Fruit fly (Drosophila melanogaster): ENCODE data around the gene Nprl2.

Nprl2 gene

DNA sequence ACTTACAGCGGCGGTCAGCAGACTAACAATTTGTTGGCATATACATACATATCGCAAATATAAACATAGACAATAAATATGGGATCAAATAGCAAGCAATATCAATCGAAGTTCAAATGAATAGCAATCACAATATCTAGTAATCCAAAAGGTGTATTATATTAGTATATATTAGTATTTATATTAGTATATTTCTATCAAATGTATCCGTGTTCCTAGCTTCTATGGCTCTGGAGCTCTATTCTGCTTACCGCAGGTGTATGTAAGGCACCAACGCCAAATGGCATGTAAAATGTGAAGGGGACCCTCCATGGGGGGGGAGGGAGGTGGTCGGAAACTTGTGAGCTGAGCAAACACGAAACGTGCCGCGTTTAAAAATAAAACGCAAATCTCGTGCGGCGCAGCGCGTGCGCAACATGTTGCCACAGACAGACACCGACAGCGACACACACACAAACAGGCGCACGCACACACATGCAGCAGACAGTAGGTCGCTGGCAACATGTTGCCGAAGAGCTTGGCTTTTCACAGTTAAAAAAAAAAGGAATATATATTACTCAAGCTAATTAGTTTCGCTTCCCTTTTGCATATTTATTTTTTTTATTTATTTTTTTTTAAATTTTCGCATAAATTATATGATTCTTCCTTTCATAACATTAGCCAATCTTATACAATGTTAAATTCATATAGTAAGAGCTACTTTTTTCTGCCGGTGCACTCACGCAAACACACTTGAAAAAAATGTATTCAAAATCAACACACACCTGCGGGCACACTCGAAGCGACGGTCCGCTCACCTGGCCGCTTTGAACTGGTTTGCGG lies 46.5 kb upstream of the Nprl2 start:
- peak; percentile 27 for TF ChIP-seq CG14014 (GFP tag; IDR thresholded peaks at IDR 0.05)
- TF ChIP-seq CG5953 (GFP tag; IDR thresholded peaks at IDR 0.05): peak; percentile 63; the same call in 1 of the 2 replicates
- no peak for TF ChIP-seq Dip2 (GFP tag; IDR thresholded peaks at IDR 0.05)
- peak; percentile 20 for TF ChIP-seq CG9817 (tag; optimal IDR thresholded peaks at IDR 0.05)
- peak; percentile 64 for TF ChIP-seq scrt (GFP tag; optimal IDR thresholded peaks at IDR 0.05)
- no peak for TF ChIP-seq CG11398 (GFP tag; optimal IDR thresholded peaks at IDR 0.05)
- no peak for TF ChIP-seq br (optimal IDR thresholded peaks at IDR 0.05)
- no peak for TF ChIP-seq CG4854 (GFP tag; optimal IDR thresholded peaks at IDR 0.05)
- peak; percentile 51 for TF ChIP-seq ssp (GFP tag; IDR thresholded peaks at IDR 0.05)
- TF ChIP-seq CG4328 (GFP tag; optimal IDR thresholded peaks at IDR 0.05): peak; percentile 17
- no peak for TF ChIP-seq Bteb2 (GFP tag; optimal IDR thresholded peaks at IDR 0.05)
- TF ChIP-seq trh (GFP tag; optimal IDR thresholded peaks at IDR 0.05): no peak
- TF ChIP-seq unc-4 (GFP tag; IDR thresholded peaks at IDR 0.05; ENCODE audit: partially characterized antibody): no peak
- TF ChIP-seq CG6791 (GFP tag; IDR thresholded peaks at IDR 0.05; ENCODE audit: partially characterized antibody): no peak
- no peak for TF ChIP-seq Dll (GFP tag; IDR thresholded peaks at IDR 0.05; ENCODE audit: partially characterized antibody)
- TF ChIP-seq CG12391 (tag; optimal IDR thresholded peaks at IDR 0.05): peak; percentile 63
- peak; percentile 2 for TF ChIP-seq pum (GFP tag; optimal IDR thresholded peaks at IDR 0.05)
- TF ChIP-seq CG15479 (GFP tag; optimal IDR thresholded peaks at IDR 0.05): no peak
- no peak for TF ChIP-seq gro (GFP tag; optimal IDR thresholded peaks at IDR 0.05)
- peak; percentile 42; the same call in 1 of the 2 replicates for TF ChIP-seq gsb (GFP tag; IDR thresholded peaks at IDR 0.05)
- TF ChIP-seq CG42726 (GFP tag; IDR thresholded peaks at IDR 0.05; ENCODE audit: partially characterized antibody): no peak
- peak; percentile 35 for TF ChIP-seq Nf-YC (tag; optimal IDR thresholded peaks at IDR 0.05)
- peak; percentile 21 for TF ChIP-seq Deaf1 (tag; optimal IDR thresholded peaks at IDR 0.05)
- peak; percentile 68 for TF ChIP-seq HHEX (GFP tag; optimal IDR thresholded peaks at IDR 0.05)
- no peak for TF ChIP-seq inv (GFP tag; IDR thresholded peaks at IDR 0.05; ENCODE audit: partially characterized antibody)
- peak; percentile 47 for TF ChIP-seq CG11247 (GFP tag; IDR thresholded peaks at IDR 0.05)
- peak; percentile 37 for TF ChIP-seq sug (tag; optimal IDR thresholded peaks at IDR 0.05)
- no peak for TF ChIP-seq disco-r (GFP tag; optimal IDR thresholded peaks at IDR 0.05)
- no peak for TF ChIP-seq CG7987 (GFP tag; optimal IDR thresholded peaks at IDR 0.05)
- no peak for TF ChIP-seq tll (GFP tag; optimal IDR thresholded peaks at IDR 0.05)
- TF ChIP-seq Hr78 (GFP tag; optimal IDR thresholded peaks at IDR 0.05): no peak
- TF ChIP-seq peb (GFP tag; IDR thresholded peaks at IDR 0.05): peak; percentile 55
- peak; percentile 13 for TF ChIP-seq CG7786 (GFP tag; optimal IDR thresholded peaks at IDR 0.05)
- peak; percentile 69; the same call in 2 of the 3 replicates for TF ChIP-seq CG2199 (GFP tag; IDR thresholded peaks at IDR 0.05)
- TF ChIP-seq CG17328 (GFP tag; IDR thresholded peaks at IDR 0.05): peak; percentile 54
- TF ChIP-seq CG15601 (tag; optimal IDR thresholded peaks at IDR 0.05): peak; percentile 55
- no peak for TF ChIP-seq slp2 (GFP tag; optimal IDR thresholded peaks at IDR 0.05)
- peak; percentile 48 for TF ChIP-seq D19A (tag; optimal IDR thresholded peaks at IDR 0.05)
- peak; percentile 63 for TF ChIP-seq CG10366 (GFP tag; IDR thresholded peaks at IDR 0.05)
- no peak for TF ChIP-seq gfzf (GFP tag; optimal IDR thresholded peaks at IDR 0.05)
- no peak for TF ChIP-seq CG7745 (tag; optimal IDR thresholded peaks at IDR 0.05)
- TF ChIP-seq CHES-1-like (GFP tag; optimal IDR thresholded peaks at IDR 0.05): no peak
- TF ChIP-seq CG15073 (GFP tag; optimal IDR thresholded peaks at IDR 0.05): no peak
- TF ChIP-seq gem (tag; optimal IDR thresholded peaks at IDR 0.05): peak; percentile 94
- no peak for TF ChIP-seq jumu (GFP tag; optimal IDR thresholded peaks at IDR 0.05)
- peak; percentile 79 for TF ChIP-seq CG31441 (GFP tag; IDR thresholded peaks at IDR 0.05)
- TF ChIP-seq stc (GFP tag; IDR thresholded peaks at IDR 0.05): peak; percentile 81
- peak; percentile 74 for TF ChIP-seq Ada2b (GFP tag; IDR thresholded peaks at IDR 0.05)
- no peak for TF ChIP-seq CG2129 (GFP tag; IDR thresholded peaks at IDR 0.05; ENCODE audit: partially characterized antibody)
